Fruit fly (Drosophila melanogaster) whole organism, prepupa: ENCODE measurements around the gene CG4983.

Source experiments
- Eip75B ChIP-seq: fragments of 200-800 bp; sonication (Bioruptor generic); optimal IDR thresholded peaks from 3 replicates; lab custom pipeline; 2016; ENCODE audit warnings: missing biosample characterization, missing genetic modification characterization
- dac ChIP-seq: fragments of 200-800 bp; sonication (Bioruptor generic); optimal IDR thresholded peaks from 2 replicates; lab custom pipeline; 2017; ENCODE audit warnings: missing biosample characterization, mild to moderate bottlenecking, missing genetic modification characterization
- spab ChIP-seq: fragments of 200-800 bp; sonication (Bioruptor generic); optimal IDR thresholded peaks from 2 replicates; lab custom pipeline; 2017; ENCODE audit warnings: missing biosample characterization, mild to moderate bottlenecking, missing genetic modification characterization, missing genetic modification reagents

DNA sequence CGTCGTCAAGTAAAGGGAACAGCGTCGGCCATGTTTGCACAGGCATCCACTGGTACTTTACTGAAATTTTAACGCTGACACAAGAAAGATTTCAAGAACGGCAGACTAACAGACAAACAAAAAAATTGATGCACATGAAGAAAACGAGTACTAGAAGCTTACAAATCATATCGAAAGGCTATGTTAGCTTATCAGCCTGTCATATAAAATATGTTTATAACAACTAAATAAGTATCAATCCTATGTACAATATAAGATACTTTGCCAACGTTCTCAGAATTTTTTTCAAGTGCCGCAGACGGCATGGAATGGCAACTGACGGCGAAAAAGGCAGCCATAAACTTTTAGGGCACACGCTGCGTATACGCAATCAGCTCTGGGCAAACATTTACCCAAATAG is 49.6 kb downstream of the CG4983 start:
- TF ChIP-seq dac (GFP tag; lab: Kevin White, UChicago) (no peak), Eip75B (GFP tag; lab: Kevin White, UChicago) (no peak), spab (GFP tag; lab: Kevin White, UChicago) (no peak)
